Fruit fly (Drosophila melanogaster) whole organism, embryonic: ENCODE measurements around the gene CG14327.

Source experiments
- Atf6 ChIP-seq: fragments of 200-800 bp; sonication (Bioruptor generic); IDR thresholded peaks from 2 replicates; pipeline ENCODE4 v1.3.6; 2022; ENCODE audit warnings: missing biosample characterization, missing genetic modification characterization
- BtbVII ChIP-seq: fragments of 200-800 bp; sonication (Bioruptor generic); optimal IDR thresholded peaks from 3 replicates; lab custom pipeline; 2017; ENCODE audit warnings: missing biosample characterization, mild to moderate bottlenecking, missing genetic modification characterization
- CG1024 ChIP-seq: fragments of 200-800 bp; sonication (Bioruptor generic); IDR thresholded peaks from 2 replicates; pipeline ENCODE4 v1.3.6; 2022; ENCODE audit warnings: missing biosample characterization, missing genetic modification characterization
- CG11093 ChIP-seq: fragments of 200-800 bp; sonication (Bioruptor generic); IDR thresholded peaks from 3 replicates; pipeline ENCODE4 v1.3.6; 2022; ENCODE audit warnings: missing biosample characterization, missing genetic modification characterization
- CG12155 ChIP-seq: fragments of 200-800 bp; sonication (Bioruptor generic); optimal IDR thresholded peaks from 3 replicates; lab custom pipeline; 2016; ENCODE audit warnings: missing biosample characterization, missing genetic modification characterization
- CG12219 ChIP-seq: fragments of 200-800 bp; sonication (Bioruptor generic); optimal IDR thresholded peaks from 3 replicates; lab custom pipeline; 2018; ENCODE audit warnings: missing biosample characterization, mild to moderate bottlenecking, missing genetic modification characterization
- CG12659 ChIP-seq: fragments of 200-800 bp; sonication (Bioruptor generic); optimal IDR thresholded peaks from 3 replicates; lab custom pipeline; 2017; ENCODE audit warnings: mild to moderate bottlenecking, missing biosample characterization, missing genetic modification reagents, missing genetic modification characterization
- CG13424 ChIP-seq: fragments of 200-800 bp; sonication (Bioruptor generic); optimal IDR thresholded peaks from 2 replicates; lab custom pipeline; 2019; ENCODE audit warnings: missing biosample characterization, mild to moderate bottlenecking, missing genetic modification characterization, moderate library complexity
- CG14710 ChIP-seq: fragments of 200-800 bp; sonication (Bioruptor generic); optimal IDR thresholded peaks from 3 replicates; lab custom pipeline; 2019; ENCODE audit warnings: missing biosample characterization, mild to moderate bottlenecking, missing genetic modification characterization, moderate library complexity
- CG15269 ChIP-seq: fragments of 200-800 bp; sonication (Bioruptor generic); optimal IDR thresholded peaks from 2 replicates; lab custom pipeline; 2018; ENCODE audit warnings: missing biosample characterization, mild to moderate bottlenecking, missing genetic modification characterization, moderate library complexity
- CG15696 ChIP-seq: fragments of 200-800 bp; sonication (Bioruptor generic); optimal IDR thresholded peaks from 2 replicates; lab custom pipeline; 2019; ENCODE audit warnings: missing biosample characterization, mild to moderate bottlenecking, missing genetic modification characterization, moderate library complexity
- CG1647 ChIP-seq: fragments of 200-800 bp; sonication (Bioruptor generic); optimal IDR thresholded peaks from 3 replicates; lab custom pipeline; 2016; ENCODE audit warnings: missing biosample characterization, missing genetic modification characterization
- CG17829 ChIP-seq: fragments of 200-800 bp; optimal IDR thresholded peaks from 2 replicates; lab custom pipeline; 2019; ENCODE audit warnings: missing biosample characterization, mild to moderate bottlenecking, missing genetic modification characterization, moderate library complexity
- CG3065 ChIP-seq: fragments of 200-800 bp; sonication (Bioruptor generic); optimal IDR thresholded peaks from 2 replicates; lab custom pipeline; 2016; ENCODE audit warnings: missing biosample characterization, missing genetic modification characterization
- CG32767 ChIP-seq: fragments of 200-800 bp; sonication (Bioruptor generic); IDR thresholded peaks from 2 replicates; pipeline ENCODE4 v1.3.6; 2022; ENCODE audit warnings: missing biosample characterization, missing genetic modification characterization
- CG34224 ChIP-seq: fragments of 200-800 bp; sonication (Bioruptor generic); IDR thresholded peaks from 3 replicates; pipeline ENCODE4 v1.3.6; 2022; ENCODE audit warnings: missing biosample characterization, missing genetic modification characterization; ENCODE audit not compliant: partially characterized antibody
- CG4424 ChIP-seq: fragments of 200-800 bp; sonication (Bioruptor generic); optimal IDR thresholded peaks from 3 replicates; lab custom pipeline; 2016; ENCODE audit warnings: missing biosample characterization, missing genetic modification characterization
- CG6175 ChIP-seq: fragments of 200-800 bp; sonication (Bioruptor generic); IDR thresholded peaks from 3 replicates; pipeline ENCODE4 v1.3.6; 2022; ENCODE audit warnings: missing biosample characterization, missing genetic modification characterization
- CG6654 ChIP-seq: fragments of 200-800 bp; sonication (Bioruptor generic); optimal IDR thresholded peaks from 2 replicates; lab custom pipeline; 2017; ENCODE audit warnings: missing biosample characterization, mild to moderate bottlenecking, missing genetic modification characterization
- CG9609 ChIP-seq: fragments of 200-800 bp; sonication (Bioruptor generic); optimal IDR thresholded peaks from 3 replicates; lab custom pipeline; 2016; ENCODE audit warnings: missing biosample characterization, missing genetic modification characterization
- CHES-1-like ChIP-seq: fragments of 200-800 bp; sonication (Bioruptor generic); optimal IDR thresholded peaks from 2 replicates; lab custom pipeline; 2016; ENCODE audit warnings: missing biosample characterization, missing genetic modification characterization
- CkIIα-i1 ChIP-seq: fragments of 200-800 bp; sonication (Bioruptor generic); IDR thresholded peaks from 2 replicates; pipeline ENCODE4 v1.3.6; 2022; ENCODE audit warnings: missing biosample characterization, missing genetic modification characterization
- CrebB ChIP-seq: fragments of 200-800 bp; sonication (Bioruptor generic); optimal IDR thresholded peaks from 3 replicates; lab custom pipeline; 2018; ENCODE audit warnings: missing biosample characterization, mild to moderate bottlenecking, missing genetic modification characterization
- Dbx ChIP-seq: fragments of 200-800 bp; sonication (Bioruptor generic); IDR thresholded peaks from 3 replicates; pipeline ENCODE4 v1.3.6; 2022; ENCODE audit warnings: missing biosample characterization, missing genetic modification characterization
- E2f2 ChIP-seq: fragments of 200-800 bp; sonication (Bioruptor generic); IDR thresholded peaks from 2 replicates; pipeline ENCODE4 v1.3.6; 2022; ENCODE audit warnings: missing biosample characterization, missing genetic modification characterization
- Hsf ChIP-seq: fragments of 200-800 bp; sonication (Bioruptor generic); optimal IDR thresholded peaks from 3 replicates; lab custom pipeline; 2016; ENCODE audit warnings: missing biosample characterization, missing genetic modification characterization
- NC2β ChIP-seq: fragments of 200-800 bp; sonication (Bioruptor generic); optimal IDR thresholded peaks from 2 replicates; lab custom pipeline; 2016; ENCODE audit warnings: missing biosample characterization, missing genetic modification characterization
- Optix ChIP-seq: fragments of 200-800 bp; sonication (Bioruptor generic); IDR thresholded peaks from 3 replicates; pipeline ENCODE4 v1.3.6; 2022; ENCODE audit warnings: missing biosample characterization, missing genetic modification characterization
- PHDP ChIP-seq: fragments of 200-800 bp; sonication (Bioruptor generic); optimal IDR thresholded peaks from 3 replicates; lab custom pipeline; 2018; ENCODE audit warnings: missing biosample characterization, mild to moderate bottlenecking, missing genetic modification characterization, moderate library complexity
- Sox100B ChIP-seq: fragments of 200-800 bp; sonication (Bioruptor generic); optimal IDR thresholded peaks from 3 replicates; lab custom pipeline; 2018; ENCODE audit warnings: missing biosample characterization, mild to moderate bottlenecking, missing genetic modification characterization
- Xbp1 ChIP-seq: fragments of 200-800 bp; sonication (Bioruptor generic); optimal IDR thresholded peaks from 3 replicates; lab custom pipeline; 2016; ENCODE audit warnings: missing biosample characterization, mild to moderate bottlenecking, missing genetic modification characterization
- ap ChIP-seq: fragments of 200-800 bp; sonication (Bioruptor generic); IDR thresholded peaks from 2 replicates; pipeline ENCODE4 v1.3.6; 2022; ENCODE audit warnings: missing biosample characterization, missing genetic modification characterization
- bigmax ChIP-seq: fragments of 200-800 bp; sonication (Bioruptor generic); optimal IDR thresholded peaks from 2 replicates; lab custom pipeline; 2018; ENCODE audit warnings: missing biosample characterization, mild to moderate bottlenecking, missing genetic modification characterization
- croc ChIP-seq: fragments of 200-800 bp; sonication (Bioruptor generic); conservative IDR thresholded peaks from 3 replicates; pipeline ENCODE4 v1.3.6; 2022; ENCODE audit warnings: missing biosample characterization, missing genetic modification characterization
- gsb-n ChIP-seq: fragments of 200-800 bp; sonication (Bioruptor generic); optimal IDR thresholded peaks from 3 replicates; lab custom pipeline; 2018; ENCODE audit warnings: missing biosample characterization, mild to moderate bottlenecking, missing genetic modification characterization
- ham ChIP-seq: fragments of 200-800 bp; sonication (Bioruptor generic); IDR thresholded peaks from 2 replicates; pipeline ENCODE4 v1.3.6; 2022; ENCODE audit warnings: missing biosample characterization, missing genetic modification characterization
- hb ChIP-seq: fragments of 200-800 bp; sonication (Bioruptor generic); IDR thresholded peaks from 3 replicates; pipeline ENCODE4 v1.3.6; 2022; ENCODE audit warnings: missing biosample characterization, missing genetic modification characterization; ENCODE audit not compliant: partially characterized antibody
- hkb ChIP-seq, 2 experiments: fragments of 200-800 bp in 1 of 2; fragments of >200 bp in 1 of 2; sonication (Bioruptor generic) in 1 of 2; IDR thresholded peaks in 1 of 2; optimal IDR thresholded peaks in 1 of 2; 2 replicates each; pipeline versions ENCODE4 v1.3.6 to Lab custom; 2017 to 2022; ENCODE audit warnings: missing biosample characterization in 1 of 2, missing genetic modification characterization in 1 of 2
- kah ChIP-seq: fragments of 200-800 bp; sonication (Bioruptor generic); optimal IDR thresholded peaks from 2 replicates; lab custom pipeline; 2018; ENCODE audit warnings: missing biosample characterization, mild to moderate bottlenecking, missing genetic modification characterization
- kay ChIP-seq: fragments of 200-800 bp; sonication (Bioruptor generic); optimal IDR thresholded peaks from 2 replicates; lab custom pipeline; 2016; ENCODE audit warnings: missing biosample characterization, missing genetic modification characterization
- mirr ChIP-seq: fragments of 200-800 bp; sonication (Bioruptor generic); optimal IDR thresholded peaks from 3 replicates; lab custom pipeline; 2018; ENCODE audit warnings: missing biosample characterization, mild to moderate bottlenecking, missing genetic modification characterization
- pnt ChIP-seq: fragments of 200-800 bp; sonication (Bioruptor generic); optimal IDR thresholded peaks from 3 replicates; lab custom pipeline; 2016; ENCODE audit warnings: missing biosample characterization, missing genetic modification characterization
- prd ChIP-seq, 3 experiments: fragments of >200 bp in 2 of 3; fragments of 200-800 bp in 1 of 3; sonication (Bioruptor generic) in 1 of 3; optimal IDR thresholded peaks in 2 of 3; IDR thresholded peaks in 1 of 3; 2 replicates in 2 of 3; 3 replicates in 1 of 3; pipeline versions ENCODE4 v1.3.6 to Lab custom; 2017 to 2022; ENCODE audit warnings: missing biosample characterization in 1 of 3, missing genetic modification characterization in 1 of 3
- row ChIP-seq: fragments of 200-800 bp; sonication (Bioruptor generic); IDR thresholded peaks from 3 replicates; pipeline ENCODE4 v1.3.6; 2022; ENCODE audit warnings: missing biosample characterization, missing genetic modification characterization
- scrt ChIP-seq: fragments of 200-800 bp; sonication (Bioruptor generic); optimal IDR thresholded peaks from 2 replicates; lab custom pipeline; 2018; ENCODE audit warnings: missing biosample characterization, mild to moderate bottlenecking, missing genetic modification characterization, moderate library complexity
- sna ChIP-seq: fragments of 200-800 bp; sonication (Bioruptor generic); IDR thresholded peaks from 2 replicates; pipeline ENCODE4 v1.3.6; 2022; ENCODE audit warnings: missing biosample characterization, missing genetic modification characterization; ENCODE audit not compliant: partially characterized antibody
- unc-4 ChIP-seq: fragments of 200-800 bp; sonication (Bioruptor generic); IDR thresholded peaks from 2 replicates; pipeline ENCODE4 v1.3.6; 2022; ENCODE audit warnings: missing biosample characterization, missing genetic modification characterization; ENCODE audit not compliant: partially characterized antibody
- z ChIP-seq: fragments of 200-800 bp; sonication (Bioruptor generic); IDR thresholded peaks from 3 replicates; pipeline ENCODE4 v1.3.6; 2022; ENCODE audit warnings: missing biosample characterization, missing genetic modification characterization

The CG14327 gene

dm6 chr3R:17583658-17584460 lies 29.6 kb upstream of the CG14327 start (continued):
- no peak for TF ChIP-seq BtbVII (GFP tag; lab: Kevin White, UChicago)
- TF ChIP-seq Atf6 (GFP tag; lab: Robert Waterston, UW) = no peak
- peak; percentile 30; the same call in 1 of the 2 replicates for TF ChIP-seq ap
- TF ChIP-seq CG15696 (tag; lab: Kevin White, UChicago) = peak; percentile 60
- no peak for TF ChIP-seq prd (optimal IDR thresholded peaks at IDR 0.05; lab: Kevin White, UChicago)
- peak; percentile 66; the same call in 2 of the 3 replicates for TF ChIP-seq prd (GFP tag; IDR thresholded peaks at IDR 0.05; lab: Robert Waterston, UW)
- peak; percentile 42; the same call in 1 of the 3 replicates for TF ChIP-seq CG11093 (GFP tag; lab: Robert Waterston, UW)
- TF ChIP-seq CG17829 (tag; lab: Kevin White, UChicago) = peak; percentile 68
- TF ChIP-seq hb (GFP tag; lab: Robert Waterston, UW) = no peak
- TF ChIP-seq CrebB (tag; lab: Kevin White, UChicago) = no peak
- no peak for TF ChIP-seq CG6175 (GFP tag; lab: Robert Waterston, UW)
- no peak for TF ChIP-seq Dbx
- no peak for TF ChIP-seq CG34224 (GFP tag; lab: Robert Waterston, UW)
- no peak for TF ChIP-seq CG6654 (GFP tag; lab: Kevin White, UChicago)
- peak; percentile 0 for TF ChIP-seq CG12659 (GFP tag; lab: Kevin White, UChicago)
- peak; percentile 76 for TF ChIP-seq CG14710 (tag; lab: Kevin White, UChicago)
- no peak for TF ChIP-seq hkb (optimal IDR thresholded peaks at IDR 0.05; lab: Kevin White, UChicago)
- peak; percentile 51 for TF ChIP-seq hkb (GFP tag; IDR thresholded peaks at IDR 0.05; lab: Robert Waterston, UW)
- peak; percentile 64 for TF ChIP-seq CG13424
- TF ChIP-seq kay (GFP tag; lab: Kevin White, UChicago) = no peak
- TF ChIP-seq mirr = no peak
- TF ChIP-seq CG32767 (GFP tag; lab: Robert Waterston, UW) = peak; percentile 21; the same call in 1 of the 2 replicates
- TF ChIP-seq ham (GFP tag; lab: Robert Waterston, UW) = no peak
- TF ChIP-seq NC2β = no peak
- peak; percentile 21 for TF ChIP-seq pnt (GFP tag; lab: Kevin White, UChicago)
- TF ChIP-seq Xbp1 (GFP tag; lab: Kevin White, UChicago) = peak; percentile 27
- peak; percentile 55 for TF ChIP-seq croc (GFP tag; lab: Robert Waterston, UW)
- no peak for TF ChIP-seq scrt (GFP tag; lab: Kevin White, UChicago)
- no peak for TF ChIP-seq Optix (GFP tag; lab: Robert Waterston, UW)
- peak; percentile 61 for TF ChIP-seq gsb-n
- peak; percentile 52 for TF ChIP-seq Sox100B
- TF ChIP-seq row = peak; percentile 70
- no peak for TF ChIP-seq bigmax (GFP tag; lab: Kevin White, UChicago)
- no peak for TF ChIP-seq CG9609 (GFP tag; lab: Kevin White, UChicago)
- no peak for TF ChIP-seq E2f2 (GFP tag; lab: Robert Waterston, UW)
- peak; percentile 39 for TF ChIP-seq PHDP (tag; lab: Kevin White, UChicago)
- TF ChIP-seq z (GFP tag; lab: Robert Waterston, UW) = no peak
- TF ChIP-seq unc-4 (GFP tag; lab: Robert Waterston, UW) = no peak
- TF ChIP-seq CG12219 (GFP tag; lab: Kevin White, UChicago) = peak; percentile 22
- peak; percentile 10 for TF ChIP-seq CG3065 (GFP tag; lab: Kevin White, UChicago)
- peak; percentile 35 for TF ChIP-seq Hsf (GFP tag; lab: Kevin White, UChicago)
- no peak for TF ChIP-seq CHES-1-like (GFP tag; lab: Kevin White, UChicago)
- no peak for TF ChIP-seq CkIIα-i1 (GFP tag; lab: Robert Waterston, UW)
- TF ChIP-seq CG1647 = no peak
- TF ChIP-seq CG15269 (tag; lab: Kevin White, UChicago) = peak; percentile 32
- peak; percentile 15 for TF ChIP-seq CG12155 (GFP tag; lab: Kevin White, UChicago)
- TF ChIP-seq CG4424 (GFP tag; lab: Kevin White, UChicago) = peak; percentile 32
- peak; percentile 49; the same call in 1 of the 2 replicates for TF ChIP-seq CG1024
- TF ChIP-seq sna = no peak
- TF ChIP-seq kah (GFP tag; lab: Kevin White, UChicago) = no peak
